Fruit fly (Drosophila melanogaster) whole organism, embryonic: ENCODE measurements around the gene hry.

ENCODE experiments used
- Ada2b ChIP-seq: fragments of 200-800 bp; sonication (Bioruptor generic); IDR thresholded peaks from 2 replicates; pipeline ENCODE4 v1.3.6; 2022; ENCODE audit warnings: missing biosample characterization, missing genetic modification characterization
- Atf6 ChIP-seq: fragments of 200-800 bp; sonication (Bioruptor generic); IDR thresholded peaks from 2 replicates; pipeline ENCODE4 v1.3.6; 2022; ENCODE audit warnings: missing biosample characterization, missing genetic modification characterization
- CG10543 ChIP-seq: fragments of 200-800 bp; sonication (Bioruptor generic); optimal IDR thresholded peaks from 3 replicates; lab custom pipeline; 2017; ENCODE audit warnings: missing biosample characterization, mild to moderate bottlenecking, missing genetic modification characterization, moderate library complexity
- CG16813 ChIP-seq: fragments of 200-800 bp; sonication (Bioruptor generic); IDR thresholded peaks from 3 replicates; pipeline ENCODE4 v1.3.6; 2022; ENCODE audit warnings: missing biosample characterization, missing genetic modification characterization; ENCODE audit not compliant: partially characterized antibody
- CG2120 ChIP-seq: fragments of 200-800 bp; sonication (Bioruptor generic); optimal IDR thresholded peaks from 3 replicates; lab custom pipeline; 2016; ENCODE audit warnings: missing biosample characterization, missing genetic modification characterization
- CG2678 ChIP-seq: fragments of 200-800 bp; sonication (Bioruptor generic); optimal IDR thresholded peaks from 3 replicates; lab custom pipeline; 2019; ENCODE audit warnings: missing biosample characterization, mild to moderate bottlenecking, missing genetic modification characterization, moderate library complexity
- CG31388 ChIP-seq: fragments of 200-800 bp; sonication (Bioruptor generic); optimal IDR thresholded peaks from 2 replicates; lab custom pipeline; 2016; ENCODE audit warnings: missing biosample characterization, missing genetic modification characterization
- CG32532 ChIP-seq: fragments of 200-800 bp; sonication (Bioruptor generic); IDR thresholded peaks from 2 replicates; pipeline ENCODE4 v1.3.6; 2022; ENCODE audit warnings: missing biosample characterization, missing genetic modification characterization
- CG3281 ChIP-seq: fragments of 200-800 bp; sonication (Bioruptor generic); optimal IDR thresholded peaks from 3 replicates; lab custom pipeline; 2017; ENCODE audit warnings: missing biosample characterization, mild to moderate bottlenecking, missing genetic modification characterization
- CG4730 ChIP-seq: fragments of 200-800 bp; sonication (Bioruptor generic); IDR thresholded peaks from 2 replicates; pipeline ENCODE4 v1.3.6; 2022; ENCODE audit warnings: missing biosample characterization, missing genetic modification characterization
- CG6854 ChIP-seq: fragments of 200-800 bp; sonication (Bioruptor generic); optimal IDR thresholded peaks from 3 replicates; lab custom pipeline; 2017; ENCODE audit warnings: missing biosample characterization, mild to moderate bottlenecking, missing genetic modification characterization
- CG7271 ChIP-seq: fragments of 200-800 bp; sonication (Bioruptor generic); optimal IDR thresholded peaks from 2 replicates; lab custom pipeline; 2018; ENCODE audit warnings: missing biosample characterization, mild to moderate bottlenecking, missing genetic modification characterization, moderate library complexity
- CG7839 ChIP-seq: fragments of 200-800 bp; sonication (Bioruptor generic); optimal IDR thresholded peaks from 3 replicates; lab custom pipeline; 2018; ENCODE audit warnings: missing biosample characterization, mild to moderate bottlenecking, missing genetic modification characterization, moderate library complexity
- CG8765 ChIP-seq: fragments of 200-800 bp; sonication (Bioruptor generic); IDR thresholded peaks from 2 replicates; pipeline ENCODE4 v1.3.6; 2022; ENCODE audit warnings: missing biosample characterization, missing genetic modification characterization
- CG9727 ChIP-seq: fragments of 200-800 bp; sonication (Bioruptor generic); optimal IDR thresholded peaks from 3 replicates; lab custom pipeline; 2017; ENCODE audit warnings: missing biosample characterization, mild to moderate bottlenecking, missing genetic modification characterization
- CG9932 ChIP-seq: fragments of 200-800 bp; sonication (Bioruptor generic); IDR thresholded peaks from 2 replicates; pipeline ENCODE4 v1.3.6; 2022; ENCODE audit warnings: missing biosample characterization, missing genetic modification characterization
- CkIIα-i1 ChIP-seq: fragments of 200-800 bp; sonication (Bioruptor generic); IDR thresholded peaks from 2 replicates; pipeline ENCODE4 v1.3.6; 2022; ENCODE audit warnings: missing biosample characterization, missing genetic modification characterization
- CrebB ChIP-seq: fragments of 200-800 bp; sonication (Bioruptor generic); optimal IDR thresholded peaks from 3 replicates; lab custom pipeline; 2018; ENCODE audit warnings: missing biosample characterization, mild to moderate bottlenecking, missing genetic modification characterization
- Dad ChIP-seq: fragments of 200-800 bp; sonication (Bioruptor generic); optimal IDR thresholded peaks from 3 replicates; lab custom pipeline; 2016; ENCODE audit warnings: missing biosample characterization, missing genetic modification characterization
- Drgx ChIP-seq: fragments of 200-800 bp; sonication (Bioruptor generic); IDR thresholded peaks from 2 replicates; pipeline ENCODE4 v1.3.6; 2022; ENCODE audit warnings: missing biosample characterization, missing genetic modification characterization
- Ets65A ChIP-seq: fragments of 200-800 bp; sonication (Bioruptor generic); peaks from one replicate; lab custom pipeline; 2016; ENCODE audit warnings: missing biosample characterization, missing genetic modification characterization
- Fer3 ChIP-seq: fragments of 200-800 bp; sonication (Bioruptor generic); optimal IDR thresholded peaks from 2 replicates; lab custom pipeline; 2018; ENCODE audit warnings: missing biosample characterization, mild to moderate bottlenecking, missing genetic modification characterization, moderate library complexity
- Hr3 ChIP-seq: fragments of 200-800 bp; sonication (Bioruptor generic); optimal IDR thresholded peaks from 3 replicates; lab custom pipeline; 2016; ENCODE audit warnings: missing biosample characterization, missing genetic modification characterization
- Jarid2 ChIP-seq: fragments of 200-800 bp; sonication (Bioruptor generic); optimal IDR thresholded peaks from 3 replicates; lab custom pipeline; 2017; ENCODE audit warnings: mild to moderate bottlenecking, missing biosample characterization, missing genetic modification reagents, missing genetic modification characterization
- Med ChIP-seq: fragments of 200-800 bp; sonication (Bioruptor generic); peaks from one replicate; lab custom pipeline; 2016; ENCODE audit warnings: missing biosample characterization, missing genetic modification characterization, mild to moderate bottlenecking, inconsistent platforms, moderate library complexity
- Mes4 ChIP-seq: fragments of 200-800 bp; sonication (Bioruptor generic); optimal IDR thresholded peaks from 2 replicates; lab custom pipeline; 2016; ENCODE audit warnings: missing biosample characterization, missing genetic modification characterization
- NFAT ChIP-seq: fragments of 200-800 bp; sonication (Bioruptor generic); IDR thresholded peaks from 2 replicates; pipeline ENCODE4 v1.3.6; 2022; ENCODE audit warnings: missing biosample characterization, missing genetic modification characterization
- Oaz ChIP-seq: fragments of 200-800 bp; sonication (Bioruptor generic); IDR thresholded peaks from 2 replicates; pipeline ENCODE4 v1.3.6; 2022; ENCODE audit warnings: missing biosample characterization, missing genetic modification characterization
- Rfx ChIP-seq: fragments of 200-800 bp; sonication (Bioruptor generic); IDR thresholded peaks from 2 replicates; pipeline ENCODE4 v1.3.6; 2022; ENCODE audit warnings: missing biosample characterization, missing genetic modification characterization
- Taf1 ChIP-seq: fragments of 200-800 bp; sonication (Bioruptor generic); IDR thresholded peaks from 2 replicates; pipeline ENCODE4 v1.3.6; 2022; ENCODE audit warnings: missing biosample characterization, missing genetic modification characterization
- abd-A ChIP-seq: fragments of 200-800 bp; sonication (Bioruptor generic); optimal IDR thresholded peaks from 3 replicates; lab custom pipeline; 2019; ENCODE audit warnings: missing biosample characterization, mild to moderate bottlenecking, missing genetic modification characterization, moderate library complexity
- chif ChIP-seq, 2 experiments: fragments of 200-800 bp; sonication (Bioruptor generic); optimal IDR thresholded peaks; 3 replicates each; lab custom pipeline; 2016; ENCODE audit warnings: missing biosample characterization in 2 of 2, missing genetic modification characterization in 2 of 2
- corto ChIP-seq: fragments of 200-800 bp; sonication (Bioruptor generic); optimal IDR thresholded peaks from 2 replicates; lab custom pipeline; 2016; ENCODE audit warnings: missing biosample characterization, mild to moderate bottlenecking, missing genetic modification characterization, moderate library complexity
- dysf ChIP-seq: fragments of 200-800 bp; sonication (Bioruptor generic); IDR thresholded peaks from 3 replicates; pipeline ENCODE4 v1.3.6; 2022; ENCODE audit warnings: missing biosample characterization, missing genetic modification characterization
- emc ChIP-seq: fragments of 200-800 bp; sonication (Bioruptor generic); optimal IDR thresholded peaks from 2 replicates; lab custom pipeline; 2016; ENCODE audit warnings: missing biosample characterization, missing genetic modification characterization
- eyg ChIP-seq: fragments of 200-800 bp; sonication (Bioruptor generic); optimal IDR thresholded peaks from 3 replicates; lab custom pipeline; 2016; ENCODE audit warnings: missing biosample characterization, missing genetic modification characterization
- gem ChIP-seq: fragments of 200-800 bp; sonication (Bioruptor generic); optimal IDR thresholded peaks from 2 replicates; lab custom pipeline; 2019; ENCODE audit warnings: missing biosample characterization, mild to moderate bottlenecking, missing genetic modification characterization, moderate library complexity
- gsb ChIP-seq: fragments of 200-800 bp; sonication (Bioruptor generic); IDR thresholded peaks from 2 replicates; pipeline ENCODE4 v1.3.6; 2022; ENCODE audit warnings: missing biosample characterization, missing genetic modification characterization
- her ChIP-seq: fragments of 200-800 bp; sonication (Bioruptor generic); optimal IDR thresholded peaks from 2 replicates; lab custom pipeline; 2016; ENCODE audit warnings: missing biosample characterization, missing genetic modification characterization
- ind ChIP-seq: fragments of 200-800 bp; sonication (Bioruptor generic); optimal IDR thresholded peaks from 3 replicates; lab custom pipeline; 2016; ENCODE audit warnings: missing biosample characterization, missing genetic modification characterization
- lbe ChIP-seq: fragments of 200-800 bp; sonication (Bioruptor generic); optimal IDR thresholded peaks from 2 replicates; lab custom pipeline; 2016; ENCODE audit warnings: missing biosample characterization, mild to moderate bottlenecking, missing genetic modification characterization
- lmd ChIP-seq: fragments of 200-800 bp; sonication (Bioruptor generic); IDR thresholded peaks from 2 replicates; pipeline ENCODE4 v1.3.6; 2022; ENCODE audit warnings: missing biosample characterization, missing genetic modification characterization
- nom ChIP-seq: fragments of 200-800 bp; sonication (Bioruptor generic); optimal IDR thresholded peaks from 2 replicates; lab custom pipeline; 2017; ENCODE audit warnings: missing biosample characterization, missing genetic modification characterization, mild to moderate bottlenecking, moderate library complexity, missing genetic modification reagents
- pan ChIP-seq, 4 experiments: fragments of >200 bp in 3 of 4; fragments of 200-800 bp in 1 of 4; sonication (Bioruptor generic) in 1 of 4; optimal IDR thresholded peaks in 3 of 4; IDR thresholded peaks in 1 of 4; 2 replicates each; pipeline versions ENCODE4 v1.3.6 to Lab custom; 2017 to 2022; ENCODE audit warnings: missing biosample characterization in 2 of 4, missing genetic modification characterization in 2 of 4, mixed read lengths in 1 of 4
- ranshi ChIP-seq: fragments of 200-800 bp; sonication (Bioruptor generic); IDR thresholded peaks from 2 replicates; pipeline ENCODE4 v1.3.6; 2022; ENCODE audit warnings: missing biosample characterization, missing genetic modification characterization
- unc-4 ChIP-seq: fragments of 200-800 bp; sonication (Bioruptor generic); IDR thresholded peaks from 2 replicates; pipeline ENCODE4 v1.3.6; 2022; ENCODE audit warnings: missing biosample characterization, missing genetic modification characterization; ENCODE audit not compliant: partially characterized antibody
- zen ChIP-seq: fragments of 200-800 bp; sonication (Bioruptor generic); optimal IDR thresholded peaks from 3 replicates; lab custom pipeline; 2018; ENCODE audit warnings: missing biosample characterization, mild to moderate bottlenecking, missing genetic modification characterization, moderate library complexity

hry gene

DNA sequence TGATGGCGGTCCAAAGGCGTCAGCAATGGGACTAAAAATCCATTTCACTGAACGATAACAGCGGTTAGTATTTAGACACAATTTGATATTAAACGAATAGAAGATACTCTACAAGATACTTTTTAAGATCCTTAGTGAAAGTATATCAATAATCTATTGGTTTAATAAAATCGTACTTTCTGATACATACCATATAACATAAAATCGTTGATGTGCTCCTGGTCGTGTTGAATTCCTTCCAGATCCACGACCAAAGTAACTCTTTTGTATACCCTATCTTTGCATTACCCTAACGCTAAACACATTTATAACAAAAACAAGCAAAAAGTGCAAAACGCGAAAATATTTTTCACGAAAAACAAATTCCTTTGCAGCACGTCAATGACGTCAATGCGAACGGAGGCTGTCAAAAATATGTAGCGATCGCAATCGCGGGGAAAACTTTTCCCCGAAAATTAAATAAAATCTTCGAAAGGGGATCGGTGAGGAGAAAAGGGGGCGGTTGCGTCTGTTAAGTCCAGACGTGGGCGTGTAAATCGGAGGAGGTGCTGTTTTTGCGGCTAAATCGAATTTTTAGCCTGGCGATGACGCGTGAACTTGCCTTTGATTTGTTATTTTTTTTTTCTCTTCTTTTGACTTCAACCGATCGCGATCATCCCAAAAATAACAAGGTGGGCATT is 20.2 kb upstream of the hry start (continued):
- 0 out of 2 replicates have a peak, but pooled peaks have one; percentile 9 for TF ChIP-seq ranshi (GFP tag; lab: Robert Waterston, UW)
- no peak for TF ChIP-seq Atf6 (GFP tag; lab: Robert Waterston, UW)
- peak; percentile 30; the same call in 1 of the 2 replicates for TF ChIP-seq Taf1
- peak; percentile 14 for TF ChIP-seq CG2120 (GFP tag; lab: Kevin White, UChicago)
- TF ChIP-seq CG31388 = no peak
- peak; percentile 33 for TF ChIP-seq CG10543
- no peak for TF ChIP-seq Dad (GFP tag; lab: Kevin White, UChicago)
- TF ChIP-seq Hr3 (GFP tag; lab: Kevin White, UChicago) = no peak
- no peak for TF ChIP-seq CG4730
- TF ChIP-seq CrebB (tag; lab: Kevin White, UChicago) = no peak
- TF ChIP-seq CkIIα-i1 (GFP tag; lab: Robert Waterston, UW) = no peak
- no peak for TF ChIP-seq Oaz (GFP tag; lab: Robert Waterston, UW)
- no peak for TF ChIP-seq her
- no peak for TF ChIP-seq pan (optimal IDR thresholded peaks at IDR 0.05; lab: Kevin White, UChicago)
- no peak for TF ChIP-seq pan (GFP tag; optimal IDR thresholded peaks at IDR 0.05 in 1 of 2, IDR thresholded peaks at IDR 0.05 in 1 of 2)
- no peak for TF ChIP-seq Mes4 (GFP tag; lab: Kevin White, UChicago)
- TF ChIP-seq CG6854 = no peak
- TF ChIP-seq NFAT (GFP tag; lab: Robert Waterston, UW) = 0 out of 2 replicates have a peak, but pooled peaks have one; percentile 12
- no peak for TF ChIP-seq abd-A (tag; lab: Kevin White, UChicago)
- TF ChIP-seq CG7271 = no peak
- no peak for TF ChIP-seq Jarid2 (GFP tag; lab: Kevin White, UChicago)
- TF ChIP-seq, all 482 proteins: peak for 19

DNA sequence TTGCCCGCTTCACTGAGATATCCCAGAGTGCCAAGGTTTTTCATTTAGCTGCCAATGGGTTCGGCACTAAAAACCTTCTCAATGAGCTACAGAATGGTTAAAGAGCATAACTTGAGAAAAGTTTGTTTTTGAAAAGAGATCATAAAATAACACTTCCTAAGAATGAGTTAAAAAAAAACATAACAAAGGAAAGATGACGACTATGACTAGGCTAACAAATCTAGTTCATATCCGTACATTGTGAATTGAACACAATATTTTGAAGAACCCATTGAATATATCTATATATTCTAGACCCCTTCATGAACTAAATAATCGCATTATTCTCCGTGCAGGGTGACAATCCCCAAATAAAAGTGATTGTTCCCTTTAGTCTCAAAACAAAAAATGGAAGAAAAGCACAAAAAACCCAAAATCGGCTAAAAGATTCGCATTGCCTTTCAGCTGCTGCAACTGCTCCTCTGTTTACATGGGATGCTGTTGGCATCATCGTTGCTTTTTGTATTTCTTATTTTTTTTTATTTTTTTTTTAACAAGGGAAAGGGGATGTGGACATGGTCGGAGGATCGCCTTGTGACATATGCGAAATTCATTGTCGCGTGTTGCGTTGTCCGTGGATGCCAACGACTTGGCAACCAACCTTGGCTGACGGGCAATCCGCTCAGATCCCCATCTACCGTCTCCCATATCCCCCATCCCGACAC is 18.7 kb upstream of the hry start:
- peak; percentile 65 for TF ChIP-seq nom
- peak; percentile 1 for TF ChIP-seq corto (GFP tag; lab: Kevin White, UChicago)
- TF ChIP-seq eyg (GFP tag; lab: Kevin White, UChicago) = no peak
- TF ChIP-seq lbe (GFP tag; lab: Kevin White, UChicago) = peak; percentile 73
- TF ChIP-seq gsb (GFP tag; lab: Robert Waterston, UW) = peak; percentile 6; the same call in 1 of the 2 replicates
- TF ChIP-seq chif (GFP tag; optimal IDR thresholded peaks at IDR 0.05; lab: Kevin White, UChicago) = no peak
- no peak for TF ChIP-seq CG8765

DNA sequence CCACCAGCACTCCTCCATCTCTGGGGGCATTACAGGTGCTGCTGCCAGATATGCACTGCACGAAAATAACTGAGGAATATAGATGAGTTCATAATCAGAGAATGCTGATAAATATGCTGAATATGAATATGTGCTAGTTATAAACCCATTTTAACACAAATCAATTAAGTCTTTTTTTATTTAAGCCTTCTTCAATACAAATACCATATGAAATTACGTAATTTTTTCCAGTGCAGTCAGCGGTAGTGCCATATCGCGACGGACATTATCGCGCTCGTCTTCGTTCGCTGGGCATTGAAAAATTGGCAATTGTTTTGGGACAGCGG is 18.2 kb upstream of the hry start:
- TF ChIP-seq Drgx (GFP tag; lab: Robert Waterston, UW) = peak; percentile 78
- TF ChIP-seq CG2678 (tag; lab: Kevin White, UChicago) = peak; percentile 1
- TF ChIP-seq gem (tag; lab: Kevin White, UChicago) = peak; percentile 26
- peak; percentile 9 for TF ChIP-seq Fer3
- peak; percentile 27; the same call in 1 of the 2 replicates for TF ChIP-seq Ada2b (GFP tag; lab: Robert Waterston, UW)
- peak; percentile 38; the same call in 1 of the 2 replicates for TF ChIP-seq lmd (GFP tag; lab: Robert Waterston, UW)
- peak; percentile 37; the same call in 1 of the 2 replicates for TF ChIP-seq CG9932 (GFP tag; lab: Robert Waterston, UW)
- peak; percentile 21 for TF ChIP-seq CG9727 (GFP tag; lab: Kevin White, UChicago)
- peak; percentile 88 for TF ChIP-seq Med (GFP tag; lab: Kevin White, UChicago)
- TF ChIP-seq CG3281 (GFP tag; lab: Kevin White, UChicago) = peak; percentile 1
- peak; percentile 38; the same call in 1 of the 3 replicates for TF ChIP-seq dysf (GFP tag; lab: Robert Waterston, UW)
- peak; percentile 2; the same call in 1 of the 2 replicates for TF ChIP-seq gsb (GFP tag; lab: Robert Waterston, UW)
- no peak for TF ChIP-seq CG16813
- TF ChIP-seq Rfx (GFP tag; lab: Robert Waterston, UW) = peak; percentile 55
- TF ChIP-seq CG32532 (GFP tag; lab: Robert Waterston, UW) = peak; percentile 27; the same call in 1 of the 2 replicates
- TF ChIP-seq emc = no peak
- TF ChIP-seq nom = peak; percentile 52
- TF ChIP-seq unc-4 (GFP tag; lab: Robert Waterston, UW) = no peak
- peak; percentile 22 for TF ChIP-seq CG7839 (tag; lab: Kevin White, UChicago)
- TF ChIP-seq zen (tag; lab: Kevin White, UChicago) = peak; percentile 6
- peak; percentile 2 for TF ChIP-seq ind (GFP tag; lab: Kevin White, UChicago)
- TF ChIP-seq Ets65A (GFP tag; lab: Kevin White, UChicago) = no peak
